Worm (Caenorhabditis elegans) whole organism, L3 larva: ENCODE results near the gene rsd-2.

Source experiments
- aly-2 ChIP-seq: fragments of 150-350 bp; optimal IDR thresholded peaks from 2 replicates; lab custom pipeline; 2014; ENCODE audit warnings: missing biosample characterization, missing genetic modification characterization
- ceh-82 ChIP-seq: fragments of 150-350 bp; optimal IDR thresholded peaks from 2 replicates; lab custom pipeline; 2014; ENCODE audit warnings: missing biosample characterization, missing genetic modification characterization
- elt-3 ChIP-seq, 3 experiments: fragments of 150-350 bp in 1 of 3; sonication (generic microtip) in 2 of 3; optimal IDR thresholded peaks; 2 replicates in 2 of 3; 4 replicates in 1 of 3; lab custom pipeline; 2014 to 2017; ENCODE audit warnings: missing biosample characterization in 3 of 3, missing genetic modification characterization in 3 of 3
- jun-1 ChIP-seq: fragments of 150-350 bp; optimal IDR thresholded peaks from 2 replicates; lab custom pipeline; 2014; ENCODE audit warnings: missing biosample characterization, missing genetic modification reagents, missing genetic modification characterization
- unc-39 ChIP-seq: sonication (generic microtip); optimal IDR thresholded peaks from 4 replicates; lab custom pipeline; 2017; ENCODE audit warnings: missing biosample characterization, missing genetic modification characterization
- unc-62 ChIP-seq: fragments of 150-350 bp; sonication (generic microtip); optimal IDR thresholded peaks from 4 replicates; lab custom pipeline; 2014; ENCODE audit warnings: missing biosample characterization, missing genetic modification reagents, missing genetic modification characterization
- zag-1 ChIP-seq: fragments of 150-350 bp; optimal IDR thresholded peaks from 2 replicates; lab custom pipeline; 2014; ENCODE audit warnings: missing biosample characterization, missing genetic modification characterization

DNA sequence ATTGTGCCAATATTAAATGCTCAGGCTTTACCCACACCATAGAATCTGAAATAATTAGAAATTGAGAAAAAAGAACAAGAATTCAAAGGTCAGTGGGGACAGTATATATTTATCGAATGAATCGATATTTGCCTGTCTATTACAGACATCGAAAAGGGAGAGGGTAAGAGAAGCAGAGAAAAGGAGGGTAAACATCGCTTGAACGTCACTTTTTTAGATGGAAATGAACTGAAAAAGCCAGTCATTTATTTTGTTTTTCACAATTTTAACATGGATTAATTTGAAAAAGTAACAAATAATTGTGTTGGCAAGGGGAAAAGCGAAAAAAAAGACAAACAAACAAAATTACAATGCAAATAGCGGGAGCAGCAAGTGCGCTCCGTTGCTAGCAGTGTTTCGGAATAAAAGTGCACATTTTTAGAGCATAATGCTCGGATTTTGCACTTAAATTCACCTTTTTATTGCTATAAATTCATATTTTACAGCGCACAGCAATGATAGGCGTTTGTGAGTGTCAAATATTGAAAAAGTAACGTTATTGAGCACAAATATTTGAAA is 37.2 kb downstream of the rsd-2 start, which contains the start of gene tbc-9:
- TF ChIP-seq zag-1 (tag; lab: Kevin White, UChicago) (no peak), elt-3 (tag; optimal IDR thresholded peaks at IDR 0.05; lab: Kevin White, UChicago) (no peak), aly-2 (tag; lab: Kevin White, UChicago) (no peak), ceh-82 (no peak), jun-1 (tag; lab: Kevin White, UChicago) (no peak), unc-39 (tag; lab: Kevin White, UChicago) (no peak), unc-62 (GFP tag; lab: Kevin White, UChicago) (no peak)
